Worm (Caenorhabditis elegans) whole organism, young adult: ENCODE data around the gene C46F4.3.

ENCODE experiments used
- B0035.1 ChIP-seq: sonication (generic microtip); optimal IDR thresholded peaks from 2 replicates; lab custom pipeline; 2016; ENCODE audit warnings: missing genetic modification characterization, mild to moderate bottlenecking, missing compliant biosample characterization, missing genotype, missing genetic modification reagents
- B0336.3 ChIP-seq: fragments of 200-800 bp; sonication (Bioruptor generic); IDR thresholded peaks from 2 replicates; pipeline ENCODE4 v1.3.6; 2022; ENCODE audit warnings: missing genetic modification characterization, missing compliant biosample characterization
- F33H1.4 ChIP-seq: fragments of 200-800 bp; sonication (Bioruptor generic); IDR thresholded peaks from 2 replicates; pipeline ENCODE4 v1.3.6; 2022; ENCODE audit warnings: missing genetic modification reagents, missing genetic modification characterization, missing compliant biosample characterization
- F49E8.2 ChIP-seq: sonication (generic microtip); optimal IDR thresholded peaks from 3 replicates; lab custom pipeline; 2017; ENCODE audit warnings: missing genetic modification characterization, mild to moderate bottlenecking, missing compliant biosample characterization, antibody characterized with exemption, moderate library complexity; ENCODE audit not compliant: insufficient read depth
- F55B11.4 ChIP-seq: sonication (generic microtip); optimal IDR thresholded peaks from 2 replicates; lab custom pipeline; 2016; ENCODE audit warnings: missing compliant biosample characterization, missing genetic modification characterization, borderline replicate concordance; ENCODE audit not compliant: insufficient read depth
- K12H6.12 ChIP-seq: fragments of 200-800 bp; sonication (Bioruptor generic); optimal IDR thresholded peaks from 2 replicates; lab custom pipeline; 2018; ENCODE audit warnings: mild to moderate bottlenecking, missing genetic modification characterization, missing compliant biosample characterization
- Y56A3A.18 ChIP-seq: fragments of 200-800 bp; sonication (Bioruptor generic); IDR thresholded peaks from 2 replicates; pipeline ENCODE4 v1.3.6; 2022; ENCODE audit warnings: missing genetic modification reagents, missing genetic modification characterization, missing compliant biosample characterization
- ama-1 ChIP-seq, 3 experiments: fragments of 150-350 bp in 1 of 3; sonication (generic microtip) in 2 of 3; optimal IDR thresholded peaks; 2 replicates each; lab custom pipeline; 2014 to 2018; ENCODE audit warnings: missing biosample characterization in 2 of 3, missing genetic modification characterization in 2 of 3, missing genetic modification reagents in 2 of 3
- athp-1 ChIP-seq: sonication (generic microtip); optimal IDR thresholded peaks from 2 replicates; lab custom pipeline; 2017; ENCODE audit warnings: mild to moderate bottlenecking, missing genetic modification characterization, missing compliant biosample characterization
- attf-5 ChIP-seq: fragments of 200-800 bp; sonication (Bioruptor generic); optimal IDR thresholded peaks from 2 replicates; lab custom pipeline; 2018; ENCODE audit warnings: mild to moderate bottlenecking, missing genetic modification characterization, missing compliant biosample characterization
- cebp-1 ChIP-seq, 2 experiments: fragments of 200-800 bp in 1 of 2; sonication (Bioruptor generic) in 1 of 2; sonication (generic microtip) in 1 of 2; IDR thresholded peaks in 1 of 2; optimal IDR thresholded peaks in 1 of 2; 2 replicates each; pipeline versions ENCODE4 v1.3.6 to Lab custom; 2017 to 2022; ENCODE audit warnings: missing compliant biosample characterization in 2 of 2, missing genetic modification characterization in 2 of 2, mild to moderate bottlenecking in 1 of 2, missing genetic modification reagents in 1 of 2, moderate library complexity in 1 of 2
- ceh-40 ChIP-seq: fragments of 200-800 bp; sonication (Bioruptor generic); IDR thresholded peaks from 2 replicates; pipeline ENCODE4 v1.3.6; 2022; ENCODE audit warnings: missing genetic modification characterization, missing compliant biosample characterization
- die-1 ChIP-seq: sonication (generic microtip); optimal IDR thresholded peaks from 2 replicates; lab custom pipeline; 2016; ENCODE audit warnings: missing genotype, mild to moderate bottlenecking, missing genetic modification characterization, missing compliant biosample characterization
- dox-1 ChIP-seq: fragments of 200-800 bp; sonication (Bioruptor generic); IDR thresholded peaks from 2 replicates; pipeline ENCODE4 v1.3.6; 2022; ENCODE audit warnings: missing genetic modification reagents, missing genetic modification characterization, missing compliant biosample characterization
- egrh-3 ChIP-seq: fragments of 200-800 bp; sonication (Bioruptor generic); IDR thresholded peaks from 2 replicates; pipeline ENCODE4 v1.3.6; 2022; ENCODE audit warnings: missing genetic modification reagents, missing genetic modification characterization, missing compliant biosample characterization
- him-1 ChIP-seq: sonication (generic microtip); optimal IDR thresholded peaks from 2 replicates; lab custom pipeline; 2016; ENCODE audit warnings: missing genotype, missing genetic modification reagents, missing genetic modification characterization, missing compliant biosample characterization
- hmg-1.2 ChIP-seq: fragments of 200-800 bp; sonication (Bioruptor generic); IDR thresholded peaks from 2 replicates; pipeline ENCODE4 v1.3.6; 2022; ENCODE audit warnings: missing genetic modification reagents, missing genetic modification characterization, missing compliant biosample characterization
- let-526 ChIP-seq: fragments of 200-800 bp; sonication (Bioruptor generic); IDR thresholded peaks from 2 replicates; pipeline ENCODE4 v1.3.6; 2022; ENCODE audit warnings: missing genetic modification reagents, missing genetic modification characterization, missing compliant biosample characterization
- mcd-1 ChIP-seq: fragments of 200-800 bp; sonication (Bioruptor generic); IDR thresholded peaks from 2 replicates; pipeline ENCODE4 v1.3.6; 2022; ENCODE audit warnings: missing genetic modification reagents, missing genetic modification characterization, missing compliant biosample characterization
- nfya-2 ChIP-seq: fragments of 200-800 bp; sonication (Bioruptor generic); IDR thresholded peaks from 2 replicates; pipeline ENCODE4 v1.3.6; 2022; ENCODE audit warnings: missing genetic modification reagents, missing genetic modification characterization, missing compliant biosample characterization
- nhr-179 ChIP-seq: sonication (generic microtip); optimal IDR thresholded peaks from 2 replicates; lab custom pipeline; 2016; ENCODE audit warnings: mild to moderate bottlenecking, missing genetic modification characterization, missing compliant biosample characterization
- nhr-27 ChIP-seq: fragments of 200-800 bp; sonication (Bioruptor generic); optimal IDR thresholded peaks from 2 replicates; lab custom pipeline; 2018; ENCODE audit warnings: mild to moderate bottlenecking, missing genetic modification characterization, moderate library complexity, missing compliant biosample characterization
- nhr-80 ChIP-seq: sonication (generic microtip); optimal IDR thresholded peaks from 2 replicates; lab custom pipeline; 2016; ENCODE audit warnings: missing genetic modification characterization, missing compliant biosample characterization
- pbrm-1 ChIP-seq: fragments of 200-800 bp; sonication (Bioruptor generic); IDR thresholded peaks from 2 replicates; pipeline ENCODE4 v1.3.6; 2022; ENCODE audit warnings: missing genetic modification reagents, missing genetic modification characterization, missing compliant biosample characterization
- rec-8 ChIP-seq, 2 experiments: sonication (generic microtip); optimal IDR thresholded peaks; 2 replicates each; lab custom pipeline; 2016; ENCODE audit warnings: mild to moderate bottlenecking in 2 of 2, missing genetic modification characterization in 2 of 2, missing genetic modification reagents in 2 of 2, missing genotype in 2 of 2, missing biosample characterization in 1 of 2, missing compliant biosample characterization in 1 of 2, moderate library complexity in 1 of 2
- somi-1 ChIP-seq: fragments of 200-800 bp; sonication (Bioruptor generic); optimal IDR thresholded peaks from 2 replicates; lab custom pipeline; 2018; ENCODE audit warnings: mild to moderate bottlenecking, missing genetic modification characterization, missing compliant biosample characterization
- ztf-22 ChIP-seq: fragments of 200-800 bp; sonication (Bioruptor generic); optimal IDR thresholded peaks from 2 replicates; lab custom pipeline; 2018; ENCODE audit warnings: mild to moderate bottlenecking, missing genetic modification characterization, moderate library complexity, missing compliant biosample characterization
- ztf-26 ChIP-seq: sonication (generic microtip); optimal IDR thresholded peaks from 2 replicates; lab custom pipeline; 2017; ENCODE audit warnings: missing genetic modification characterization, missing compliant biosample characterization
- ztf-28 ChIP-seq: fragments of 200-800 bp; sonication (Bioruptor generic); IDR thresholded peaks from 2 replicates; pipeline ENCODE4 v1.3.6; 2022; ENCODE audit warnings: missing genetic modification reagents, missing genetic modification characterization, missing compliant biosample characterization
- ztf-6 ChIP-seq: fragments of 200-800 bp; sonication (Bioruptor generic); IDR thresholded peaks from 2 replicates; pipeline ENCODE4 v1.3.6; 2022; ENCODE audit warnings: missing genetic modification reagents, missing genetic modification characterization, missing compliant biosample characterization

C46F4.3 gene

DNA sequence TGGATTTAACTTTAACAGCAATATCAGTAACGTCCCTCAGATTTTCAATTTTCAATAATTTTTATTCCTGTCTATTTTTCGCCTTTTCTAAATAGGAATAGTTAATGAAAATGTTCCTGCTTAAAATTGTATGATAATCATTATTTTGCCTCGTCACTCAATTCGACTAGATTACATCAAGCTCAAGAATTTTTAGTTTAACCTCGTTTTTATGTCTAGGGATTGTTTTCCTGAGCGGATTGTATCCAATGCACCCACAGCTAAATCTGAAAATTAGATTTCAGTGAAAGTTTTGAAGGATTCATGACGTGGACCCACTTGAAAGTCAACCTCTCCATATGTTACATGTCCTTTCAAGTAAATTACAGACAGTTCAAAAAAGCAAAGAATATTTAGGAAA lies 11.9 kb upstream of the C46F4.3 start (continued):
- no peak for TF ChIP-seq F49E8.2 (tag; lab: Kevin White, UChicago)
- TF ChIP-seq, all 124 proteins: peak for 0

DNA sequence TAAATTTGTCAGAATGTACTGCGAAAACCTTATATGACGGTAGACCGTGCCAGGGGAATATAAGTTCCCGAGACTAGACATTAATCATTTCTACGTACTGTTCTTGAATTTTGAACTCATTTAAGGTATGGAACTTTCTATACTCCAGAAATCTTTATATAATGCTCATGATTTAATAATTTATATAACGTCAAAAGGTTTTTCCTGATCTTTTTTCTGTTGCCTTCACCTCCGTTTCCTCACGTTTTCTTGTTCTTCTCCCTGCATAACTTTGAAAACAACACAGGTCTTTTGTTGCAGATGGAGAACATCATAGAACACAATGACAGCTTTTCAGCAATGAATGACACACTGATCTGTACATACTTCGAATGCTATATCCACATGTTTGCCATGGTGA lies 4.8 kb upstream of the C46F4.3 start, which contains the start of gene egl-6:
egl-6 (plus strand) TSS at position 301 of the 400 bp plus-strand sequence.
- TF ChIP-seq ztf-22 (GFP tag; lab: Kevin White, UChicago) (no peak), F55B11.4 (no peak), B0035.1 (tag; lab: Kevin White, UChicago) (no peak), him-1 (tag; lab: Kevin White, UChicago) (no peak), mcd-1 (no peak), hmg-1.2 (GFP tag; lab: Robert Waterston, UW) (no peak), rec-8 (tag; optimal IDR thresholded peaks at IDR 0.05; lab: Kevin White, UChicago) (no peak), B0336.3 (no peak), let-526 (no peak), egrh-3 (no peak), nfya-2 (GFP tag; lab: Robert Waterston, UW) (no peak), nhr-179 (tag; lab: Kevin White, UChicago) (no peak)

DNA sequence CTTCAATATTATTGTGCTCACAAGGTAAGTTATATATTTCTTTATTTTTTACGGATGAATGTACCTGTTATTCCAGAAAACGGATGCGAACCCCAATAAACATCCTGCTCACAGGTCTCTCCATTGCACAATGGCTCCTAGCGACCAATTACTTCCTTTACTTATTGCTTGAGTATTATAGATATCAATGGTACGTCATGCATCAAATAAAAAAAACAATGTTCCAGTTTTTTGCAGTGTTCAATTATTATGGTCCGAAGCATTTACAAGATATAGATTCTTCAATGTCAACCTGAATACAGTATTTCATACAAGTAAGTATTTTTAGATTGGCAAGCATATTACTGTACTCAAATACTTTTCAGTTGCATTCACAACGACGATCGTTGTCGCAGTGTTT lies 2.6 kb upstream of the C46F4.3 start:
- TF ChIP-seq ztf-6 (no peak), ztf-28 (no peak), Y56A3A.18 (GFP tag; lab: Robert Waterston, UW) (no peak)

DNA sequence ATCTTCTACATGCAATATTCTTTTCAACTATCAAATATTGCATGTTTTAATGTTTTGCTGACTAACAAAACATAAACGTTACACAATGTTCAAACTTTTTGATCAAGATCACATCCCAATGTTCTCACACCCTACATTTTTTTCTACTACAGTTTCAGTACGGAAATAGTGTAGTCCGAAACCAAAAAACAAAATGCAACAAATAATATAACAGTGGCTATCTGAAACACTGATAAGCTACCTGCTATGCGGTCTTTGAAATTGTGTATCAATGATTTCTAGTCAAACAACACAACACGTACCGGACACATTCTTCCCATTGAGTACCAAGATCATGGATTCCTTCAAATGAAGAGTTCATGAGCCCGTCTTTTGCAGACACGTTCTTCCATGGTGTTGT lies 5.8 kb downstream of the C46F4.3 start:
- no peak for TF ChIP-seq ama-1 (optimal IDR thresholded peaks at IDR 0.05; lab: Kevin White, UChicago)
- TF ChIP-seq ama-1 (GFP tag; optimal IDR thresholded peaks at IDR 0.05; lab: Kevin White, UChicago) = no peak
- TF ChIP-seq athp-1 (tag; lab: Kevin White, UChicago) = no peak
- peak; percentile 4 for TF ChIP-seq nhr-80
- TF ChIP-seq hmg-1.2 (GFP tag; lab: Robert Waterston, UW) = no peak

DNA sequence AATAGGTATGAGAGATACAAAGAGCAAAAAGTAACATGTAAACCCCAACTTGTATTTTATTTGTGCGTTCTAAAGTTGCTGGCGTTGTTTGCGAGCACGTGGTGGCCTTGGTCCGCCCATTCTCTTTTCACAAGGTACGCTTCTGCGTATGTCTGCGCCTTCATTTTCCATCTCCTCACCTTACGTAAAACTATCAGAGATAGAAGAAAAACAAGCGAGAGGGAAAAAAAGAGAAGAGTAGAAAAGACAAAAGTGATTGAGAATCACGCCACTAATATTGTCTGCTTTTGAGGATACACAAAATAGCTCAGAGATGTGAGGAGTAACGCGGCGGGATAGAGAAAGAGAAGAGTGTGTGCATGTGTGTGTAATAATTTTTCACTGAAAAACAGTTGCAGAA lies 6.6 kb downstream of the C46F4.3 start:
- TF ChIP-seq hmg-1.2 (GFP tag; lab: Robert Waterston, UW) (peak; percentile 21; the same call in 1 of the 2 replicates), dox-1 (GFP tag; lab: Robert Waterston, UW) (0 out of 2 replicates have a peak, but pooled peaks have one; percentile 8), F33H1.4 (GFP tag; lab: Robert Waterston, UW) (no peak), somi-1 (GFP tag; lab: Kevin White, UChicago) (peak; percentile 53), attf-5 (GFP tag; lab: Kevin White, UChicago) (peak; percentile 8), ztf-26 (tag; lab: Kevin White, UChicago) (peak; percentile 8), cebp-1 (GFP tag; IDR thresholded peaks at IDR 0.05; lab: Robert Waterston, UW) (0 out of 2 replicates have a peak, but pooled peaks have one; percentile 25), cebp-1 (tag; optimal IDR thresholded peaks at IDR 0.05; lab: Kevin White, UChicago) (peak; percentile 40), nhr-27 (tag; lab: Kevin White, UChicago) (no peak), K12H6.12 (peak; percentile 11), die-1 (tag; lab: Kevin White, UChicago) (no peak), ceh-40 (GFP tag; lab: Robert Waterston, UW) (no peak)

DNA sequence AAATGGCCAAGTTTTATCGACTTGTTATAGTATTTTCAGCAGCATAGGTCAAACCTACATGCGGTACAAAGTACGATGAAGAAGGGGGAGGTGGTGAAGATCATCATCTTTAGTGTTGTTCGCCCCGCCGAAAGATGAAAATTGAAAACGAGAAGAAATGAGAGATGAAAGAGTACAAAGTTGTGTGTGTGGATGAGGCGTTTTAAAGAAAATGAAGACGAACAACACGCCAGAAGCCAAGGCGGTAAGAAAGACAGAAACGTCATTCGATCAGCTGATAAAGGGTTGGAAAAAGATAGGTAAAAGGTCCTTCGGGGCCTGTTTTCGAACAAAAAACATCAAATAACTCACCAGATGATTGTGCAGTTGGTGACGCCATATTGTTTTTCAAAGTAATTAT lies 8.3 kb downstream of the C46F4.3 start:
- TF ChIP-seq pbrm-1 (GFP tag; lab: Robert Waterston, UW) = no peak
- TF ChIP-seq dox-1 (GFP tag; lab: Robert Waterston, UW) = 0 out of 2 replicates have a peak, but pooled peaks have one; percentile 40
